Worm (Caenorhabditis elegans): ENCODE data around the gene cct-3.

cct-3 gene

ce11 chrII:2195541-2195940, 37.8 kb upstream of the cct-3 start (continued):
- TF ChIP-seq nhr-19 (GFP tag; conservative IDR thresholded peaks at IDR 0.05) (peak; percentile 22; the same call in 1 of the 2 replicates), C16A3.4 (tag; optimal IDR thresholded peaks at IDR 0.05) (peak; percentile 69), nhr-47 (tag; optimal IDR thresholded peaks at IDR 0.05) (peak; percentile 12), fkh-8 (tag; optimal IDR thresholded peaks at IDR 0.05) (no peak), pax-3 (tag; optimal IDR thresholded peaks at IDR 0.05) (no peak), F16B12.6 (tag; optimal IDR thresholded peaks at IDR 0.05) (peak; percentile 41), zip-4 (GFP tag; optimal IDR thresholded peaks at IDR 0.05) (no peak), ceh-90 (tag; optimal IDR thresholded peaks at IDR 0.05) (no peak), sox-4 (tag; optimal IDR thresholded peaks at IDR 0.05) (no peak), grh-1 (GFP tag; IDR thresholded peaks at IDR 0.05) (no peak), hlh-17 (GFP tag; optimal IDR thresholded peaks at IDR 0.05; ENCODE audit: borderline replicate concordance) (no peak), ztf-11 (tag; optimal IDR thresholded peaks at IDR 0.05) (no peak), ets-5 (GFP tag; IDR thresholded peaks at IDR 0.05) (no peak), xbp-1 (tag; optimal IDR thresholded peaks at IDR 0.05) (peak; percentile 21), unc-130 (tag; optimal IDR thresholded peaks at IDR 0.05) (no peak), dpl-1 (GFP tag; optimal IDR thresholded peaks at IDR 0.05) (peak in 2 of 3 experiments; percentile 16 to 45), mep-1 (tag; optimal IDR thresholded peaks at IDR 0.05) (peak; percentile 34), ceh-88 (GFP tag; IDR thresholded peaks at IDR 0.05) (no peak), alr-1 (tag; optimal IDR thresholded peaks at IDR 0.05; ENCODE audit: borderline replicate concordance) (no peak), ama-1 (optimal IDR thresholded peaks at IDR 0.05) (no peak), rnt-1 (tag; optimal IDR thresholded peaks at IDR 0.05) (no peak), swsn-7 (tag; optimal IDR thresholded peaks at IDR 0.05) (peak; percentile 39), vab-15 (tag; optimal IDR thresholded peaks at IDR 0.05) (no peak), efl-3 (GFP tag; optimal IDR thresholded peaks at IDR 0.05) (no peak), elt-3 (tag; optimal IDR thresholded peaks at IDR 0.05) (no peak), mdl-1 (tag; optimal IDR thresholded peaks at IDR 0.05) (no peak), unc-62 (GFP tag; optimal IDR thresholded peaks at IDR 0.05) (no peak)

DNA sequence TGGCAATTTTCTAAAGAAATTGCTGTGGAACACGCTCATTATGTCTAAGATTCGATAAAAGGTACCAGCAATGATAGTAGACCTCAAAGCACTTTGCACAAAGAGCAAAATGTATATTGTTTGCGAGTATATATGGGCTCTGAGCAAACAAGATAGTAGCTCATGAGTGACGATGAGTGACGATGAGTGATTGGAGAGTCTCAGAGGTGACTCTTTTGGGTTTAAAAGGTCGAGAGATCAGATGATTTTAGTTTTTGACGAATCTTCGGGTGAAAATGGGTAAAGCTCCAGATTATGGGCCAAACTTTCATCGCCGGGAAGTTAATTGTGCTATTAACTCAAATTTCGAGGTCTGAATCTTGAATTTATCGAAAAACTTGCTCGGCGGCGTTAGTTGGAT, 36.6 kb upstream of the cct-3 start:
- TF ChIP-seq lin-14 (GFP tag; optimal IDR thresholded peaks at IDR 0.05) (peak; percentile 0), unc-30 (tag; optimal IDR thresholded peaks at IDR 0.05) (no peak)

DNA sequence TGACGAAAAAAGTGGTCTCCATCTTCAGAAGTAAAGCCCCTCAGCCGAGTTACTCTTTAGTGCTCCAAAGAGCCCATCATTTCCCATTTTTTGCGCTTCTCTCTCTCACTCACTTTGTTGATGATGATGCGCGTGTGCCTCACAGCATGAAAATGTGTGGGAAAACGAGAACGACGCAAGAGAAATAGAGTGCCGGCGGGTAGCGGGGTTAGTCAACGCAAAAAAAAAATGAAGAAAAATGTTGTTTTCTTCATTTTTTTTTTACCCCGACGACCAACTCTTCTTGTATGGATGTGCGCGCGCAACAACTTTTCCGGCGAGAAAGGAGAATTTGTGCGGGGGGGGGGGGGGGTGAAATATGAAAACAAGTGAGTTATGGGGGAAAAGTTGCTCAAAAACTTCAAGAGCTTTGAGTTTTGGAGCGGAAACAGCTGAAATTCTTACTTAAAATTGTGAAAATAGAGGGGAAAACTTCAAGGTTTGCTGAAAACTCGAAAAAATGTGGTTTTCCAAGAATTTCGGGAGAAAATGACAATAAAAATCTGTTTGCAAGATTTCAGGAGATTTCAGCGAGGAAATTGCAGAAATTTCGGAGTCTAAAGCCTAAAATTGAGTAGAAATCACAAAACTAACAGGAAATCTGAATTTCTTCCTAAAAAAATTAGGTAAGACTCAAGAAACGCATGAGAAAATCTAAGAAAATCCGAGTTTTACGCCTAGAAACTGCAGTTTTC, 35.6 kb upstream of the cct-3 start, which contains the start of gene C33C12.1:
Gene C33C12.1 (plus strand): TSS at position 684 of the 734 bp plus-strand sequence.
- TF ChIP-seq C34B4.2 (tag; optimal IDR thresholded peaks at IDR 0.05) (no peak), swsn-7 (tag; optimal IDR thresholded peaks at IDR 0.05) (no peak), dsc-1 (tag; optimal IDR thresholded peaks at IDR 0.05) (no peak), lir-3 (tag; optimal IDR thresholded peaks at IDR 0.05; ENCODE audit: poor library complexity) (no peak), blmp-1 (tag; optimal IDR thresholded peaks at IDR 0.05) (no peak), efl-1 (optimal IDR thresholded peaks at IDR 0.05) (peak; percentile 4 to 16), efl-1 (GFP tag; optimal IDR thresholded peaks at IDR 0.05 in 1 of 2) (peak in 1 of 2 experiments; percentile 82), lin-14 (GFP tag; optimal IDR thresholded peaks at IDR 0.05) (peak; percentile 80), snu-23 (GFP tag; optimal IDR thresholded peaks at IDR 0.05) (no peak), mab-9 (GFP tag; IDR thresholded peaks at IDR 0.05) (no peak), mdl-1 (tag; optimal IDR thresholded peaks at IDR 0.05) (no peak), unc-86 (tag; optimal IDR thresholded peaks at IDR 0.05) (no peak), rnt-1 (tag; optimal IDR thresholded peaks at IDR 0.05) (no peak), ama-1 (optimal IDR thresholded peaks at IDR 0.05) (no peak), fkh-10 (GFP tag; optimal IDR thresholded peaks at IDR 0.05) (peak; percentile 18), ceh-90 (tag; optimal IDR thresholded peaks at IDR 0.05) (no peak), ztf-4 (tag; optimal IDR thresholded peaks at IDR 0.05) (no peak), elt-2 (tag; optimal IDR thresholded peaks at IDR 0.05) (no peak), dpl-1 (GFP tag; optimal IDR thresholded peaks at IDR 0.05) (peak in 1 of 3 experiments; percentile 22), ztf-11 (tag; optimal IDR thresholded peaks at IDR 0.05) (no peak), lin-39 (tag; optimal IDR thresholded peaks at IDR 0.05) (no peak), unc-98 (GFP tag; IDR thresholded peaks at IDR 0.05) (no peak), pqm-1 (tag; optimal IDR thresholded peaks at IDR 0.05) (no peak), tlp-1 (tag; optimal IDR thresholded peaks at IDR 0.05) (no peak), ceh-82 (tag; optimal IDR thresholded peaks at IDR 0.05) (peak in 1 of 3 experiments; percentile 34), C16A3.4 (tag; optimal IDR thresholded peaks at IDR 0.05) (no peak), fkh-8 (tag; optimal IDR thresholded peaks at IDR 0.05) (peak; percentile 13), hlh-4 (tag; optimal IDR thresholded peaks at IDR 0.05) (no peak), pag-3 (tag; optimal IDR thresholded peaks at IDR 0.05; ENCODE audit: borderline replicate concordance, insufficient read depth) (no peak)

Measured in whole organism, L1 larva.